Fruit fly (Drosophila melanogaster) S2 (cell line): Measurements from ENCODE around the gene grsm.

Experiments used
- CG8478 ChIP-seq: fragments of >200 bp; optimal IDR thresholded peaks from 2 replicates; lab custom pipeline; 2018
- CTCF ChIP-seq, 2 experiments: fragments of >200 bp; optimal IDR thresholded peaks; 2 replicates each; lab custom pipeline; 2018

Gene grsm

DNA sequence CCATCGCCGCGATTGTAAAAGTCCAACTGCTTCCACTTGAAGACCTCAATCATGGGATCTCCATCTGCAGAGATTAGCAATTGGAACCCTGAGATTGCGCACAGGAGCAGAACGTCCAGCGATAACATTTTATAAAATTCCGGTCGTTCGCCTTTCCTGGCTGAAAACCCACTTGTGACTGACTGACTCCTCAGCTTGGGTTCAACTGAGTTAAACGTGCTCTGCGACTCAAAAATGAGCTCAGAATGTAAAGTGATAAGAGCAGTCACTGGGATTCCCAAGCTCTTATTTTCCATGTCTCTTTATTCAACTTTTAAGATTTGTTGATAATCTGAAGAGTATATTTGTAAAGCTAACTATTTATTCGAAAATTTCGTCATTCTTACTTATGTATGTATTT is 25.5 kb upstream of the grsm start, which contains the start of gene yellow-f:
Gene yellow-f (minus strand): TSS at position 184 of the 400 bp plus-strand sequence.
- no peak for TF ChIP-seq CTCF (optimal IDR thresholded peaks at IDR 0.05; lab: Kevin White, UChicago)
- TF ChIP-seq CG8478 (lab: Kevin White, UChicago), result no peak

dm6 chr3R:12988411-12988810 is 20.9 kb upstream of the grsm start, which contains the start of gene CG14383:
CG14383 (minus strand) TSS chr3R:12988511.
- no peak for TF ChIP-seq CTCF (optimal IDR thresholded peaks at IDR 0.05; lab: Kevin White, UChicago)

dm6 chr3R:12985828-12986530 is 18.5 kb upstream of the grsm start, which contains the start of gene CG31342:
CG31342 (plus strand) TSS chr3R:12986041.
- TF ChIP-seq CTCF (optimal IDR thresholded peaks at IDR 0.05; lab: Kevin White, UChicago), result no peak
- no peak for TF ChIP-seq CG8478 (lab: Kevin White, UChicago)

DNA sequence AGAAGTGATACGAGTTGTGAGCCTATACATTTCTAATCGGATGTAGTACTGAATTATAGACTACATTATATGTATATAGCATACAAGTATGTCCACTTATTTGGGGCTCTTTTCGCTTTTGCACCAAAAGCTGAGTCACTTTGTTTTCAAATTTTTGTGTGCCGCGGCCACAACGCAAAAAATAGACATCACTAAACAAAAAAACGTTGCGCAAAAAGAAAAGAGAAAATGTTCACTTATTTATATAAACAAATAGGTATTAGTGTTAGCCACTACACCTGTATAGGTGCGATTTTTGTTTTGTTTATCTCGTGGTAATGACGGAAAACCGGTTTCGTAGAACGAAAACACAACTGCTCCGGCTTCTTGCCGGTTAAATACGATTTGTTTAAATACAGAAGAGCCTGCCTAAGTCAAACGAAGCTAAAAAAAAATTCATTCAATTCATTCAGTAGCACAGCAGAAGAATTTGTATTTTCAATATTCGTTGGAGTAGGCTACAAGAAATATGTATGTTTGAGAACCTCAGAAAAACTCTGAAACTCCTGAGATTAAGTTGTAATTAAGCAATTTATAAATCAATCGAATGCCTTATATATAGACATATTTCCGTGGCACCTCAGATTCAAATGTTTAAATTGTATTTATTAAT is 15.6 kb upstream of the grsm start:
- no peak for TF ChIP-seq CTCF (optimal IDR thresholded peaks at IDR 0.05; lab: Kevin White, UChicago)
- TF ChIP-seq CG8478 (lab: Kevin White, UChicago), result no peak

dm6 chr3R:12982167-12982981 is 14.9 kb upstream of the grsm start:
- TF ChIP-seq CG8478 (lab: Kevin White, UChicago) (no peak), CTCF (optimal IDR thresholded peaks at IDR 0.05; lab: Kevin White, UChicago) (no peak)

DNA sequence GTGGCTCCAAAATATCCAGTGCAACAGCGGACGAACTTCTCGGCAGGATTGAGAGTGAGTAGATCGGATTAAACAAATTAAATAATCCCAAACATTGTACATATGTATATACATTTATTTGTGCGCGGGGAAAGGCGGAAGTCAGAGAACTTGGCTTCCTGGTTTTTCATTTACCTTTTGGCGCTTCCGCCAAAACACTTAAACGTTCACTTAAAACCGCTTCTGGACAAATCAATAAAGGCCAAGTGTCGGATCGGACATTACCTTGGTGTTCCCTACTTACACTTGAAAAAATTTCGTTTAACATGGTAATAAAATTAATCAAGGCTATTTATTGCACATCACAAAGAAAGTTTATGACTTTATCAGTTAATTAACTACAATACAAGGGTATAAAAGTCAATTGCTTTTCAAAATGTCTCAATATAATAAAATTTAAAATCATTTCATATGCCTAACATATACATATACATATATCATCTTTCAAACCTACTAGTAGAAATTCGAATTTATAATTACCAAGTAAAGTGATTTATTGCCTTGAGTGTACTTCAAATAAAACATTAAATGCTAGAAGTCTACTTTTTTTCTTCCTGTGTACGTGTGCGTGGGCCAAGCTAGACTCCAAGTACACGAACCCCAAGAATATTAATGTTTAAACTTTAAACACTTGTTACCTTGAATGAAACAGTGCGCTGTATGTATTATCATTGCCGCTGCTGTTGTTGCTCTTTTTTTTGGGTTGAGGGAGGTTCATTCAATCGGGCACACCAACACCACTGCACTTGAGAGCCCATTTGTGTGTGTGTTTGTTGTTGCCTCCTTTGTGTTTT is 14.0 kb upstream of the grsm start:
- TF ChIP-seq CG8478 (lab: Kevin White, UChicago), result no peak
- no peak for TF ChIP-seq CTCF (optimal IDR thresholded peaks at IDR 0.05; lab: Kevin White, UChicago)

DNA sequence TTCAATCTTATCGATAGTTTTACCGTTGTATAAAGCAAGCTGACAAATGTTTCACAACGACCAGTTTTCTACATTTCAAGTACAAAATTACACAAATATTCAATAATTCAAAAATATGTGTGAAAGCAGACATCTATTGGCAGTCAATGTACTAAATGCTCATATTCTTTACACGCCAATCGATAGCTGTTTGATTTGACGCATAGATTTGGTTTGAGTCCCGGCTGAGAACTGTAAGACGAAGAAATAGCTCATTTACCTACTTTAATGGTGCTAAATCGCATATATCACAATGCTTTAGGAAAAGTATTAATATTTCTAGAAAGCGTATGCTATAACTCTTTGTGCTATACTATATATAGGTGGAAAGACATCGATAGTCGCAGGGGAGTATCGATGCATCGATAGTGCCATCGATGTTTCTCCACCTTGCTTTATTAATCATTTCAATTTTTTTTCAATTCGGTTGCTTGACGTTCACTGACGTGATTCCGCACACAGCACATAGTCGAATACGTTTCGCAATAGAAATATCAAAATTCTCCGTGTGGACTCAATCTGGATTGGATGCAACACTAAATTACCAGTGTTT is 13.2 kb upstream of the grsm start, which contains the start of gene Paip2:
Gene Paip2 (plus strand): TSS at position 165 of the 592 bp plus-strand sequence.
- TF ChIP-seq CTCF (optimal IDR thresholded peaks at IDR 0.05; lab: Kevin White, UChicago) (peak; percentile 84 to 86), CG8478 (lab: Kevin White, UChicago) (no peak)

DNA sequence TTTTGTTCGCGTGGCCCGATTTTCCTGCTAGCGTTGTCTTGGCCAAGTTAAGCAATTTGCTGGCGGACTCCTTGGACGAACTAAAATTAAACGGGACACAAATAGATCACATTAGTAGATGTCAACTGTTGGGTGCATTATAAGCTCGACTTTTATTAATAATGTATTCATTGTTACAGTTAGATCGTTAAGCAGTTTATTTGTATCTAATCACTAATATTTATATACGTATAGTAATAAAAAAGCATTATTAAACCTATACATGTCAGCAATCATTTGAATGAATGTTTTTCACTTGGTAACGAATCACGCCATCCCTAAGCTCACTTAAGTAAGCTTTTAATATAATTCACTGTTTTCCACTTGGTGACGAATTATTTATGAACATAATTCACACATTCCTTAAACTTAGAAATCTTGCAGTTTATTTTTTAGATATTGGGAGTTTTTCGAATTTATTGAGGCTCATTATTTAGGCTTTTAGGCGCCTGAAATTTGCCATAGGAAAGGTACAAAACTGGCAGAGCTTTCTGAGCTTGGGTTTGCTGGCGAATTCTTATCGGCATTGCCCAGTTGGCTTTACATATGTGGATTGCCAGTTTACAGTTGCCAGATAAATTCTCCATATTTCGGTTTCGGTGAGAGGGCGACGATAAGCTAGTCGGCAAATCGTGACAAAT is 10.0 kb upstream of the grsm start, which contains the start of the genes CG7381 and CG7091:
Gene CG7381 (minus strand): TSS at position 101 of the 680 bp plus-strand sequence.
Gene CG7091 (plus strand): TSS at position 630 of the 680 bp plus-strand sequence.
- no peak for TF ChIP-seq CTCF (optimal IDR thresholded peaks at IDR 0.05; lab: Kevin White, UChicago)
- no peak for TF ChIP-seq CG8478 (lab: Kevin White, UChicago)

DNA sequence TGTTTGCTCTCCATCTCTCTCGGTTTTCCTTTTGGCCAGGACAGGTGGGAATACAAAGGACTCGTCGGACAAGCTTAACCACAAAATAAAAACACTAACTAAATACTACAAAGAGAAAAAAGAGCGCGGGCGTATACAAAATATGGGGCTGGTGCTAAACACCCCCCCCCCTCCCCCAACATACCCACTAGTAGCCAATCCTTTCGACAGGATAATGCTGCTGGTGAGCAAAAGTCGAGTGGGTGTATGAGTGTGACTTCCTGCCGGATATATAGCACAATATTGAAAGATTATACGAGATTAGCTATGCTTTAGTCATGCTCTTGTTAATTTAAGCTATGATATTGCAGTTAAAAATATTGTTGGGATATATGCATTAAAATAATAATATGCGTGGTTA is 7.7 kb upstream of the grsm start:
- TF ChIP-seq CG8478 (lab: Kevin White, UChicago) (no peak), CTCF (optimal IDR thresholded peaks at IDR 0.05; lab: Kevin White, UChicago) (no peak)

dm6 chr3R:12974447-12974846 is 6.9 kb upstream of the grsm start:
- TF ChIP-seq CG8478 (lab: Kevin White, UChicago) (no peak), CTCF (optimal IDR thresholded peaks at IDR 0.05; lab: Kevin White, UChicago) (no peak)

- TF ChIP-seq CTCF (optimal IDR thresholded peaks at IDR 0.05; lab: Kevin White, UChicago) (no peak), CG8478 (lab: Kevin White, UChicago) (no peak)
Measured at dm6 chr3R:12972106-12972505, 4.6 kb upstream of the grsm start.

- TF ChIP-seq CTCF (optimal IDR thresholded peaks at IDR 0.05; lab: Kevin White, UChicago) (no peak), CG8478 (lab: Kevin White, UChicago) (no peak)
Measured at dm6 chr3R:12964043-12964442, 3.5 kb downstream of the grsm start.

dm6 chr3R:12963491-12963890 is 4.0 kb downstream of the grsm start, which contains the start of gene Cyp304a1:
Cyp304a1 (plus strand) TSS chr3R:12963791.
- TF ChIP-seq CG8478 (lab: Kevin White, UChicago), result no peak
